Worm (Caenorhabditis elegans) whole organism, L4 larva: ENCODE data around the gene npr-25.

Experiments used
- F10B5.3 ChIP-seq: sonication (generic microtip); optimal IDR thresholded peaks from 2 replicates; lab custom pipeline; 2016; ENCODE audit warnings: mild to moderate bottlenecking, missing genetic modification characterization, missing compliant biosample characterization
- F37D6.2 ChIP-seq: sonication (generic microtip); optimal IDR thresholded peaks from 2 replicates; lab custom pipeline; 2016; ENCODE audit warnings: mild to moderate bottlenecking, missing genetic modification characterization, missing compliant biosample characterization
- F49E8.2 ChIP-seq: sonication (generic microtip); optimal IDR thresholded peaks from 2 replicates; lab custom pipeline; 2016; ENCODE audit warnings: missing compliant biosample characterization, mild to moderate bottlenecking, missing genetic modification characterization, borderline replicate concordance
- Y48G9A.11 ChIP-seq: fragments of 200-800 bp; sonication (Bioruptor generic); IDR thresholded peaks from 2 replicates; pipeline ENCODE4 v1.3.6; 2022; ENCODE audit warnings: missing genetic modification reagents, missing genetic modification characterization, missing compliant biosample characterization
- ZK337.2 ChIP-seq: fragments of 200-800 bp; sonication (Bioruptor generic); IDR thresholded peaks from 2 replicates; pipeline ENCODE4 v1.3.6; 2022; ENCODE audit warnings: missing genetic modification reagents, missing genetic modification characterization, missing compliant biosample characterization
- aha-1 ChIP-seq: fragments of 150-350 bp; peaks from one replicate; lab custom pipeline; 2014; ENCODE audit warnings: missing biosample characterization, missing genetic modification characterization
- ama-1 ChIP-seq: fragments of 150-350 bp; optimal IDR thresholded peaks from 2 replicates; lab custom pipeline; 2014; ENCODE audit warnings: inconsistent platforms, mixed read lengths
- arid-1 ChIP-seq: fragments of 200-800 bp; sonication (Bioruptor generic); conservative IDR thresholded peaks from 2 replicates; pipeline ENCODE4 v1.3.6; 2022; ENCODE audit warnings: missing genetic modification reagents, missing genetic modification characterization, missing compliant biosample characterization
- attf-4 ChIP-seq: sonication (generic microtip); optimal IDR thresholded peaks from 3 replicates; lab custom pipeline; 2017; ENCODE audit warnings: missing biosample characterization, missing genetic modification characterization
- ceh-28 ChIP-seq: fragments of 150-350 bp; optimal IDR thresholded peaks from 2 replicates; lab custom pipeline; 2014; ENCODE audit warnings: missing biosample characterization, missing genetic modification reagents, missing genetic modification characterization
- daf-16 ChIP-seq, 3 experiments: sonication (generic microtip); optimal IDR thresholded peaks; 2 replicates each; lab custom pipeline; 2016 to 2017; ENCODE audit warnings: missing genetic modification characterization in 3 of 3, missing genetic modification reagents in 3 of 3, mild to moderate bottlenecking in 2 of 3, missing compliant biosample characterization in 2 of 3, missing biosample characterization in 1 of 3, moderate library complexity in 1 of 3
- daf-8 ChIP-seq: fragments of 200-800 bp; sonication (Bioruptor generic); IDR thresholded peaks from 2 replicates; pipeline ENCODE4 v1.3.6; 2022; ENCODE audit warnings: missing genetic modification characterization, missing compliant biosample characterization
- dpl-1 ChIP-seq: fragments of 150-350 bp; optimal IDR thresholded peaks from 2 replicates; lab custom pipeline; 2014; ENCODE audit warnings: missing biosample characterization, missing genetic modification reagents, missing genetic modification characterization
- duxl-1 ChIP-seq: sonication (generic microtip); optimal IDR thresholded peaks from 2 replicates; lab custom pipeline; 2016; ENCODE audit warnings: mild to moderate bottlenecking, missing genetic modification characterization, moderate library complexity, missing compliant biosample characterization; ENCODE audit not compliant: poor library complexity
- dve-1 ChIP-seq: sonication (generic microtip); optimal IDR thresholded peaks from 2 replicates; lab custom pipeline; 2017; ENCODE audit warnings: antibody characterized with exemption, mild to moderate bottlenecking, missing genetic modification characterization, missing compliant biosample characterization; ENCODE audit not compliant: insufficient read depth
- fos-1 ChIP-seq: fragments of 150-350 bp; optimal IDR thresholded peaks from 2 replicates; lab custom pipeline; 2014; ENCODE audit warnings: missing biosample characterization, missing genetic modification characterization
- hlh-11 ChIP-seq: fragments of 200-800 bp; sonication (Bioruptor generic); optimal IDR thresholded peaks from 2 replicates; lab custom pipeline; 2018; ENCODE audit warnings: mild to moderate bottlenecking, missing genetic modification characterization, missing compliant biosample characterization
- hlh-30 ChIP-seq: sonication (generic microtip); optimal IDR thresholded peaks from 2 replicates; lab custom pipeline; 2017; ENCODE audit warnings: antibody characterized with exemption, mild to moderate bottlenecking, missing genetic modification characterization, missing compliant biosample characterization; ENCODE audit not compliant: insufficient read depth
- hmg-1.1 ChIP-seq: fragments of 200-800 bp; sonication (Bioruptor generic); IDR thresholded peaks from 2 replicates; pipeline ENCODE4 v1.3.6; 2022; ENCODE audit warnings: missing genetic modification reagents, missing genetic modification characterization, missing compliant biosample characterization
- jun-1 ChIP-seq: fragments of 150-350 bp; optimal IDR thresholded peaks from 2 replicates; lab custom pipeline; 2014; ENCODE audit warnings: missing biosample characterization, missing genetic modification reagents, missing genetic modification characterization
- lin-38 ChIP-seq: fragments of 200-800 bp; sonication (Bioruptor generic); IDR thresholded peaks from 2 replicates; pipeline ENCODE4 v1.3.6; 2022; ENCODE audit warnings: missing genetic modification reagents, missing genetic modification characterization, missing compliant biosample characterization
- lir-3 ChIP-seq: sonication (generic microtip); optimal IDR thresholded peaks from 2 replicates; lab custom pipeline; 2016; ENCODE audit warnings: mild to moderate bottlenecking, missing genetic modification characterization, missing compliant biosample characterization
- lsy-2 ChIP-seq, 2 experiments: fragments of 150-350 bp in 1 of 2; sonication (generic microtip) in 1 of 2; optimal IDR thresholded peaks; 2 replicates each; lab custom pipeline; 2014 to 2017; ENCODE audit warnings: missing biosample characterization in 2 of 2, missing genetic modification characterization in 2 of 2
- nhr-28 ChIP-seq: fragments of 150-350 bp; optimal IDR thresholded peaks from 2 replicates; lab custom pipeline; 2014; ENCODE audit warnings: missing biosample characterization, missing genetic modification characterization
- nhr-48 ChIP-seq: sonication (generic microtip); optimal IDR thresholded peaks from 2 replicates; lab custom pipeline; 2016; ENCODE audit warnings: mild to moderate bottlenecking, missing genetic modification characterization, missing compliant biosample characterization
- nhr-6 ChIP-seq: fragments of 150-350 bp; optimal IDR thresholded peaks from 2 replicates; lab custom pipeline; 2014; ENCODE audit warnings: missing biosample characterization, missing genetic modification characterization
- pha-4 ChIP-seq, 2 experiments: fragments of 150-350 bp in 1 of 2; fragments of 200-800 bp in 1 of 2; sonication (Bioruptor generic) in 1 of 2; IDR thresholded peaks in 1 of 2; optimal IDR thresholded peaks in 1 of 2; 2 replicates each; pipeline versions ENCODE4 v1.3.6 to Lab custom; 2014 to 2022; ENCODE audit warnings: missing genetic modification characterization in 2 of 2, missing genetic modification reagents in 2 of 2, missing biosample characterization in 1 of 2, missing compliant biosample characterization in 1 of 2
- rbr-2 ChIP-seq: sonication (generic microtip); optimal IDR thresholded peaks from 2 replicates; lab custom pipeline; 2016; ENCODE audit warnings: missing genotype, missing genetic modification characterization, missing compliant biosample characterization
- saeg-2 ChIP-seq: fragments of 200-800 bp; sonication (Bioruptor generic); IDR thresholded peaks from 2 replicates; pipeline ENCODE4 v1.3.6; 2022; ENCODE audit warnings: missing genetic modification reagents, missing genetic modification characterization, missing compliant biosample characterization
- set-16 ChIP-seq: fragments of 200-800 bp; sonication (Bioruptor generic); IDR thresholded peaks from 2 replicates; pipeline ENCODE4 v1.3.6; 2022; ENCODE audit warnings: missing genetic modification reagents, missing genetic modification characterization, missing compliant biosample characterization
- snpc-4 ChIP-seq: fragments of 150-350 bp; optimal IDR thresholded peaks from 2 replicates; lab custom pipeline; 2014; ENCODE audit warnings: missing biosample characterization, missing genetic modification characterization
- unc-130 ChIP-seq: sonication (generic microtip); optimal IDR thresholded peaks from 2 replicates; lab custom pipeline; 2016; ENCODE audit warnings: missing genetic modification reagents, missing genetic modification characterization, missing compliant biosample characterization
- unc-62 ChIP-seq, 3 experiments: fragments of 150-350 bp in 1 of 3; sonication (generic microtip); optimal IDR thresholded peaks in 2 of 3; peaks in 1 of 3; 1 replicate in 1 of 3; 2 replicates in 2 of 3; lab custom pipeline; 2014 to 2017; ENCODE audit warnings: missing biosample characterization in 3 of 3, missing genetic modification characterization in 3 of 3, missing genetic modification reagents in 3 of 3, missing genotype in 1 of 3
- zag-1 ChIP-seq: fragments of 150-350 bp; optimal IDR thresholded peaks from 2 replicates; lab custom pipeline; 2014; ENCODE audit warnings: missing biosample characterization, missing genetic modification characterization
- zip-11 ChIP-seq: fragments of 200-800 bp; sonication (Bioruptor generic); IDR thresholded peaks from 2 replicates; pipeline ENCODE4 v1.3.6; 2022; ENCODE audit warnings: missing genetic modification characterization, missing compliant biosample characterization
- ztf-11 ChIP-seq: fragments of 150-350 bp; optimal IDR thresholded peaks from 2 replicates; lab custom pipeline; 2014; ENCODE audit warnings: missing biosample characterization, missing genetic modification characterization

The npr-25 gene

DNA sequence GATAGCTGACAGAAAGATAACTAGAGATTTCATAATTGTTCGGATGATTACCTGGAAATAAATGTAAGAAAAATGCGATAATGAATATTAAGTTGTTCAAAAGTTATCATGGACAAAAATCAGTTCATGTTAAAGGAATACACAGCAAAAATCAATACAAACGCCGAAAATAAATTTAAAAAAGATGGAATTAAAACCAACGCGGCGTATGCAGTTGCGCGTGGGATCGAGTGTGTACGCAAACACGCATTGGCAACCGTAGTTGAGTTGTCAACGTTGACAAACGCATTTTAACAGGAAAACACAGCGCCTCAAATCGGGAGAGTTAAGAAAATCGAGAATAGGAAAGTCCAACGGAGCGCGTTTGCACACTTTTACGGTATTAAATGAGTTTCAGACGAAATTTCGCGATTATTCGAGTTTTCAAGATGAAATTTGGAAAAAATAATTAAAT is 25.9 kb downstream of the npr-25 start, which contains the start of gene tmed-10 (continued):
- TF ChIP-seq F37D6.2 (tag; lab: Kevin White, UChicago) (no peak), nhr-28 (tag; lab: Kevin White, UChicago) (peak; percentile 43), hmg-1.1 (GFP tag; lab: Robert Waterston, UW) (peak; percentile 76), daf-8 (GFP tag; lab: Robert Waterston, UW) (no peak), lsy-2 (tag; optimal IDR thresholded peaks at IDR 0.05; lab: Kevin White, UChicago) (peak in 1 of 2 experiments; percentile 93), dve-1 (tag; lab: Kevin White, UChicago) (peak; percentile 56), unc-130 (peak; percentile 43), attf-4 (tag; lab: Kevin White, UChicago) (no peak)

ce11 chrV:11323720-11324119 is 29.1 kb downstream of the npr-25 start, which contains the start of gene str-141:
Gene str-141 (minus strand): TSS chrV:11323820.
- TF ChIP-seq duxl-1 (tag; lab: Kevin White, UChicago) (peak; percentile 4), Y48G9A.11 (GFP tag; lab: Robert Waterston, UW) (no peak), nhr-6 (tag; lab: Kevin White, UChicago) (no peak), snpc-4 (tag; lab: Kevin White, UChicago) (no peak), ZK337.2 (no peak), jun-1 (tag; lab: Kevin White, UChicago) (no peak), dpl-1 (GFP tag; lab: Kevin White, UChicago) (no peak), ama-1 (lab: Kevin White, UChicago) (peak; percentile 12), arid-1 (GFP tag; lab: Robert Waterston, UW) (no peak), unc-62 (GFP tag; optimal IDR thresholded peaks at IDR 0.05 in 1 of 2; lab: Kevin White, UChicago) (peak in 1 of 2 experiments; percentile 3), unc-62 (tag; optimal IDR thresholded peaks at IDR 0.05; lab: Kevin White, UChicago) (no peak), lir-3 (tag; lab: Kevin White, UChicago) (no peak)

DNA sequence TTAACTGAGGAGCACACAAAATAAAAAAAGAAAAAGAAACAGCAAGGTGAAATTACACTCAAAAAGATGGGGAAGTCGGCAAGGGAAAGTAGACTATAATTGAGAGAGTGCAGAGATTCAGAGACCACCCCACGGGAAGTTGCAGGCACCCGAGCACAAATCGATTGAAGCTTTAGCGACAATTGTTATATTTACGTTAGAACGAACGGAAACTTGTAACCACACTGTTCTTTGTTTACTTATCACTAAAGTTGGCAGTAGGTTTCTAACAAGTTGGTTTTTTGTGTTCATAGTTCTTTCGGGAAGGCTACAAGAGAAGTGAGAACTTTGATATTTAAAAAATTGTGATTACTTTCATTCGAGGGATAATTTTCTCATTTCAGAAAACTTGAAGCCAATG is 31.1 kb downstream of the npr-25 start, which contains the start of gene F47G9.4:
F47G9.4 (minus strand) TSS at position 98 of the 400 bp plus-strand sequence.
- TF ChIP-seq pha-4 (GFP tag; IDR thresholded peaks at IDR 0.05; lab: Robert Waterston, UW), result no peak
- peak; percentile 74 for TF ChIP-seq pha-4 (tag; optimal IDR thresholded peaks at IDR 0.05; lab: Kevin White, UChicago)
- no peak for TF ChIP-seq zip-11 (GFP tag; lab: Robert Waterston, UW)
- peak; percentile 25 for TF ChIP-seq hlh-11
- no peak for TF ChIP-seq ceh-28
- no peak for TF ChIP-seq nhr-48
- TF ChIP-seq F10B5.3 (tag; lab: Kevin White, UChicago), result no peak
- no peak for TF ChIP-seq ztf-11 (tag; lab: Kevin White, UChicago)
- TF ChIP-seq lin-38 (GFP tag; lab: Robert Waterston, UW), result no peak
- TF ChIP-seq zag-1, result no peak
- peak; percentile 48 for TF ChIP-seq nhr-28 (tag; lab: Kevin White, UChicago)
- no peak for TF ChIP-seq F49E8.2
- TF ChIP-seq hlh-30 (tag; lab: Kevin White, UChicago), result no peak
- no peak for TF ChIP-seq saeg-2 (GFP tag; lab: Robert Waterston, UW)
- no peak for TF ChIP-seq daf-16 (GFP tag; optimal IDR thresholded peaks at IDR 0.05; lab: Kevin White, UChicago)
- TF ChIP-seq daf-16 (tag; optimal IDR thresholded peaks at IDR 0.05; lab: Kevin White, UChicago), result peak; percentile 18
- TF ChIP-seq fos-1 (tag; lab: Kevin White, UChicago), result no peak
- TF ChIP-seq rbr-2 (tag; lab: Kevin White, UChicago), result no peak

ce11 chrV:11320860-11321259 is 31.9 kb downstream of the npr-25 start:
- TF ChIP-seq F49E8.2 (no peak), unc-62 (GFP tag; optimal IDR thresholded peaks at IDR 0.05 in 1 of 2; lab: Kevin White, UChicago) (peak in 1 of 2 experiments; percentile 8), unc-62 (tag; optimal IDR thresholded peaks at IDR 0.05; lab: Kevin White, UChicago) (no peak), aha-1 (tag; lab: Kevin White, UChicago) (peak; percentile 72), set-16 (no peak)
- TF ChIP-seq, all 104 proteins: peak for 2
